Worm (Caenorhabditis elegans) whole organism, L1 larva: ENCODE measurements around the gene srt-24.
"Not testable (repeated sequence)": the region's sequence is repeated elsewhere in the genome, so short reads cannot be mapped to it uniquely, and the experiment has no call there.

Source experiments
- grh-1 ChIP-seq: fragments of 200-800 bp; sonication (Bioruptor generic); IDR thresholded peaks from 2 replicates; pipeline ENCODE4 v1.3.6; 2022; ENCODE audit warnings: missing genetic modification reagents, missing genetic modification characterization, missing compliant biosample characterization
- hlh-4 ChIP-seq: sonication (generic microtip); optimal IDR thresholded peaks from 2 replicates; lab custom pipeline; 2016; ENCODE audit warnings: mild to moderate bottlenecking, missing genetic modification characterization, missing compliant biosample characterization
- nhr-76 ChIP-seq: sonication (generic microtip); optimal IDR thresholded peaks from 2 replicates; lab custom pipeline; 2017; ENCODE audit warnings: missing biosample characterization, missing genetic modification characterization
- snpc-4 ChIP-seq: fragments of 150-350 bp; optimal IDR thresholded peaks from 2 replicates; lab custom pipeline; 2014; ENCODE audit warnings: missing biosample characterization, missing genetic modification characterization
- unc-86 ChIP-seq: sonication (generic microtip); optimal IDR thresholded peaks from 2 replicates; lab custom pipeline; 2016; ENCODE audit warnings: missing genetic modification characterization, missing compliant biosample characterization
- vab-15 ChIP-seq: sonication (generic microtip); optimal IDR thresholded peaks from 2 replicates; lab custom pipeline; 2017; ENCODE audit warnings: missing genotype, mild to moderate bottlenecking, missing genetic modification characterization, missing compliant biosample characterization
- zip-4 ChIP-seq: fragments of 200-800 bp; sonication (Bioruptor generic); optimal IDR thresholded peaks from 2 replicates; lab custom pipeline; 2018; ENCODE audit warnings: mild to moderate bottlenecking, missing genetic modification characterization, moderate library complexity, missing compliant biosample characterization

- not testable (repeated sequence) for TF ChIP-seq grh-1 (GFP tag; lab: Robert Waterston, UW); hlh-4 (tag; lab: Kevin White, UChicago); nhr-76; vab-15 (tag; lab: Kevin White, UChicago); snpc-4 (tag; lab: Kevin White, UChicago); zip-4; unc-86
Measured at ce11 chrIV:771061-771460, 40.2 kb upstream of the srt-24 start, which contains the start of gene F56B3.9.
